Worm (Caenorhabditis elegans): Measurements from ENCODE around the gene JC8.4.

Gene JC8.4

DNA sequence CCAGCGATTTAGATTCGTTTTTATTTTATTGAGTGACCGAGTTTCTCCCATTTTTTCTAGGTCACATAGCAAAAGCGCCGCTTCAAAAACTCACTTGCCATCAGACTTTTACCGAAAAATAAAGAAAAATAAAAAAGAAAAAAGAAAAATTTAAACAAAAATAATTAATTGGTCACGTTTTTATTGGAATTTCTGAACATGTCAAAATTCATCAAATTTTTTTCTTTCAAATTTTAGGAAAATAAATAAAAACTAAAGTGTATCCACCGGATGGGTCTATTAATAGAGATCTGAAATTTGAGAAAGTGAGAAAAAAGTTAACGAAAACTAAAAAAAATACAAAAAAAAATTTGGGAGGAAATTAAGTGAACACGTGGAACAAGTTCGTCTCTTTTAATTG is 33.9 kb upstream of the JC8.4 start, which contains the start of gene C48D1.9:
Gene C48D1.9, minus strand, starts transcription at position 101 of the 400 bp plus-strand sequence.
- TF ChIP-seq jun-1 (tag; optimal IDR thresholded peaks at IDR 0.05) (no peak), ceh-88 (GFP tag; IDR thresholded peaks at IDR 0.05) (no peak), sup-37 (GFP tag; optimal IDR thresholded peaks at IDR 0.05) (no peak), hpl-2 (GFP tag; optimal IDR thresholded peaks at IDR 0.05) (no peak), hlh-4 (tag; optimal IDR thresholded peaks at IDR 0.05) (no peak), zag-1 (tag; optimal IDR thresholded peaks at IDR 0.05) (no peak), swsn-7 (tag; optimal IDR thresholded peaks at IDR 0.05) (no peak), skn-1 (tag; optimal IDR thresholded peaks at IDR 0.05) (no peak), ama-1 (optimal IDR thresholded peaks at IDR 0.05) (no peak), irx-1 (tag; optimal IDR thresholded peaks at IDR 0.05) (no peak), mef-2 (tag; optimal IDR thresholded peaks at IDR 0.05) (no peak), snu-23 (GFP tag; optimal IDR thresholded peaks at IDR 0.05) (no peak), xbp-1 (tag; optimal IDR thresholded peaks at IDR 0.05) (no peak), ztf-4 (tag; optimal IDR thresholded peaks at IDR 0.05) (no peak), C04F5.9 (tag; optimal IDR thresholded peaks at IDR 0.05) (no peak), nhr-85 (tag) (no peak)

DNA sequence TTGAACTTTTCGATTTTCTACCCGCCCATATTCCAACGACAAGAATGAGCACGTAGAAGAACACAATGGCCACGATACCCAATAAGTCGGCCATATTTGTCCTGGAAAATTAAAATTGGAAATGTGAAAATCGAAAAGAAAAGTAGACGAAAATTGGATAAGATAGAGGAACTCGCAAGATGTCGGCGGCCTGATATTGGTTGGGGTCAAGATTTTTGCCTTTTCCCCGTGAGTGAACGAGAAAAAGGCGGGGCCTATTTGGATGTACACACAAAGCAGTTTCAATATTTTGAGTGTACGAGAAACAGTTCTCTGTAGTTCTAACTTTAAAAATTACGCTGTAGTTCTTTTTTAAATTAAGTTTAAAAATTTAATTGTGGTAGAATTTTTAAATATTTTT is 29.0 kb upstream of the JC8.4 start, which contains the start of gene cho-1:
Gene cho-1, minus strand, starts transcription at position 101 of the 400 bp plus-strand sequence.
- TF ChIP-seq lin-13 (GFP tag; optimal IDR thresholded peaks at IDR 0.05) (no peak), ama-1 (optimal IDR thresholded peaks at IDR 0.05) (no peak)

- TF ChIP-seq fkh-10 (GFP tag; optimal IDR thresholded peaks at IDR 0.05) (peak; percentile 72), nhr-85 (tag) (no peak)
Observed at ce11 chrIV:13220594-13220993, 22.9 kb upstream of the JC8.4 start.

ce11 chrIV:13221657-13222056 is 21.8 kb upstream of the JC8.4 start, which contains the start of gene C48D1.5:
TSS of gene C48D1.5 (plus strand) at chrIV:13221957.
- TF ChIP-seq elt-2 (tag; optimal IDR thresholded peaks at IDR 0.05) (peak; percentile 33), rnt-1 (tag; optimal IDR thresholded peaks at IDR 0.05) (no peak)

DNA sequence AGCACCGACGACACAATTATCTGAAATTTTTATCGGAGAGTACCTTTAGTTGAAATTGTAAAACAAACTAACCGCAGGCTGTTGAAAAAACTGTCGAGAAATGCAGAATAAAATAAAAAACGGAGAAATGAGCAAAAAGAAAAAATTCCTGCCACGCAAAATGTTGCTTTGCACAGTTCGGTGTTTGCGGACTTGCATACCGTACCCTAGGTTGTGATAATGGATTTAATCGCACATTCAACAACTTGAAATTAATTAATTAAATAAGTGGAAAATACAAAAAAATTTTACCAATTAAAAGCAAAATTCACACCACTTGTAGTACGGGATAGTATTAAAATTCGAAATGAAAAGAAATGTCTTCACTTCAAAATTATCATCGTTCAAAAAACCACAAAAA is 12.1 kb upstream of the JC8.4 start:
- TF ChIP-seq zip-4 (GFP tag; optimal IDR thresholded peaks at IDR 0.05) (no peak), nhr-90 (tag; optimal IDR thresholded peaks at IDR 0.05; ENCODE audit: poor library complexity) (no peak), hlh-17 (GFP tag; optimal IDR thresholded peaks at IDR 0.05; ENCODE audit: borderline replicate concordance) (no peak), nhr-71 (tag; optimal IDR thresholded peaks at IDR 0.05) (peak; percentile 35), zag-1 (tag; optimal IDR thresholded peaks at IDR 0.05) (no peak), ces-1 (GFP tag; optimal IDR thresholded peaks at IDR 0.05) (no peak), unc-86 (tag; optimal IDR thresholded peaks at IDR 0.05) (no peak), C34B4.2 (tag; optimal IDR thresholded peaks at IDR 0.05) (no peak), fkh-10 (GFP tag; optimal IDR thresholded peaks at IDR 0.05) (no peak), rnt-1 (tag; optimal IDR thresholded peaks at IDR 0.05) (no peak), alr-1 (tag; optimal IDR thresholded peaks at IDR 0.05; ENCODE audit: borderline replicate concordance) (no peak), snu-23 (GFP tag; optimal IDR thresholded peaks at IDR 0.05) (peak; percentile 55), aha-1 (tag; optimal IDR thresholded peaks at IDR 0.05) (no peak), C16A3.4 (tag; optimal IDR thresholded peaks at IDR 0.05) (peak; percentile 68), efl-1 (optimal IDR thresholded peaks at IDR 0.05) (peak; percentile 51 to 59), efl-1 (GFP tag; optimal IDR thresholded peaks at IDR 0.05 in 1 of 2) (peak; percentile 65 to 82), lin-35 (GFP tag; optimal IDR thresholded peaks at IDR 0.05) (peak; percentile 51 to 77), fkh-8 (tag; optimal IDR thresholded peaks at IDR 0.05) (peak; percentile 34), nhr-47 (tag; optimal IDR thresholded peaks at IDR 0.05) (peak; percentile 1), ceh-8 (GFP tag; optimal IDR thresholded peaks at IDR 0.05) (no peak), tlp-1 (tag; optimal IDR thresholded peaks at IDR 0.05) (no peak), nhr-76 (tag; optimal IDR thresholded peaks at IDR 0.05) (no peak), mef-2 (tag; optimal IDR thresholded peaks at IDR 0.05) (no peak), ztf-4 (tag; optimal IDR thresholded peaks at IDR 0.05) (no peak), mep-1 (tag; optimal IDR thresholded peaks at IDR 0.05) (peak; percentile 63), mab-9 (GFP tag; IDR thresholded peaks at IDR 0.05) (no peak), lin-39 (tag; optimal IDR thresholded peaks at IDR 0.05) (no peak), unc-30 (tag; optimal IDR thresholded peaks at IDR 0.05) (no peak), unc-62 (GFP tag; optimal IDR thresholded peaks at IDR 0.05) (no peak), grh-1 (GFP tag; IDR thresholded peaks at IDR 0.05) (no peak), C04F5.9 (tag; optimal IDR thresholded peaks at IDR 0.05) (no peak), nhr-12 (tag; optimal IDR thresholded peaks at IDR 0.05) (no peak), jun-1 (tag; optimal IDR thresholded peaks at IDR 0.05) (no peak), unc-130 (tag; optimal IDR thresholded peaks at IDR 0.05) (peak; percentile 79)

All from whole organism, L1 larva.